Worm (Caenorhabditis elegans) whole organism, L4 larva: ENCODE results near the gene pod-1.

Experiments used
- F10B5.3 ChIP-seq: sonication (generic microtip); optimal IDR thresholded peaks from 2 replicates; lab custom pipeline; 2016; ENCODE audit warnings: mild to moderate bottlenecking, missing genetic modification characterization, missing compliant biosample characterization
- F26F4.8 ChIP-seq: fragments of 200-800 bp; sonication (Bioruptor generic); conservative IDR thresholded peaks from 2 replicates; pipeline ENCODE4 v1.3.6; 2022; ENCODE audit warnings: missing genetic modification characterization, missing compliant biosample characterization
- F37D6.2 ChIP-seq: sonication (generic microtip); optimal IDR thresholded peaks from 2 replicates; lab custom pipeline; 2016; ENCODE audit warnings: mild to moderate bottlenecking, missing genetic modification characterization, missing compliant biosample characterization
- F44E2.7 ChIP-seq: fragments of 200-800 bp; sonication (Bioruptor generic); IDR thresholded peaks from 2 replicates; pipeline ENCODE4 v2.1.2; 2022; ENCODE audit warnings: missing genetic modification characterization, missing compliant biosample characterization
- F49E8.2 ChIP-seq: sonication (generic microtip); optimal IDR thresholded peaks from 2 replicates; lab custom pipeline; 2016; ENCODE audit warnings: missing compliant biosample characterization, mild to moderate bottlenecking, missing genetic modification characterization, borderline replicate concordance
- R02D3.7 ChIP-seq: fragments of 150-350 bp; sonication (generic microtip); optimal IDR thresholded peaks from 3 replicates; lab custom pipeline; 2014; ENCODE audit warnings: missing biosample characterization, missing genetic modification characterization
- T20F7.1 ChIP-seq: fragments of 200-800 bp; sonication (Bioruptor generic); optimal IDR thresholded peaks from 2 replicates; lab custom pipeline; 2018; ENCODE audit warnings: mild to moderate bottlenecking, missing genetic modification characterization, missing compliant biosample characterization
- T26A8.4 ChIP-seq: fragments of 200-800 bp; sonication (Bioruptor generic); IDR thresholded peaks from 2 replicates; pipeline ENCODE4 v1.3.6; 2022; ENCODE audit warnings: missing genetic modification characterization, missing compliant biosample characterization
- Y105C5A.15 ChIP-seq: fragments of 200-800 bp; sonication (Bioruptor generic); IDR thresholded peaks from 2 replicates; pipeline ENCODE4 v1.3.6; 2022; ENCODE audit warnings: missing genetic modification characterization, missing compliant biosample characterization
- Y48G9A.11 ChIP-seq: fragments of 200-800 bp; sonication (Bioruptor generic); IDR thresholded peaks from 2 replicates; pipeline ENCODE4 v1.3.6; 2022; ENCODE audit warnings: missing genetic modification reagents, missing genetic modification characterization, missing compliant biosample characterization
- Y75B8A.6 ChIP-seq: fragments of 200-800 bp; sonication (Bioruptor generic); IDR thresholded peaks from 2 replicates; pipeline ENCODE4 v1.3.6; 2022; ENCODE audit warnings: missing genetic modification reagents, missing genetic modification characterization, missing compliant biosample characterization
- ZK546.5 ChIP-seq, 2 experiments: sonication (generic microtip); optimal IDR thresholded peaks; 2 replicates each; lab custom pipeline; 2017; ENCODE audit warnings: missing biosample characterization in 2 of 2, missing genetic modification characterization in 2 of 2
- aha-1 ChIP-seq: fragments of 150-350 bp; peaks from one replicate; lab custom pipeline; 2014; ENCODE audit warnings: missing biosample characterization, missing genetic modification characterization
- aly-2 ChIP-seq: sonication (generic microtip); optimal IDR thresholded peaks from 2 replicates; lab custom pipeline; 2018; ENCODE audit warnings: missing biosample characterization, missing genetic modification characterization
- ama-1 ChIP-seq: fragments of 150-350 bp; optimal IDR thresholded peaks from 2 replicates; lab custom pipeline; 2014; ENCODE audit warnings: inconsistent platforms, mixed read lengths
- arid-1 ChIP-seq: fragments of 200-800 bp; sonication (Bioruptor generic); conservative IDR thresholded peaks from 2 replicates; pipeline ENCODE4 v1.3.6; 2022; ENCODE audit warnings: missing genetic modification reagents, missing genetic modification characterization, missing compliant biosample characterization
- attf-4 ChIP-seq: sonication (generic microtip); optimal IDR thresholded peaks from 3 replicates; lab custom pipeline; 2017; ENCODE audit warnings: missing biosample characterization, missing genetic modification characterization
- ceh-20 ChIP-seq: fragments of 200-800 bp; sonication (Bioruptor generic); IDR thresholded peaks from 2 replicates; pipeline ENCODE4 v1.3.6; 2022; ENCODE audit warnings: missing genetic modification reagents, missing genetic modification characterization, missing compliant biosample characterization
- ceh-32 ChIP-seq: sonication (generic microtip); optimal IDR thresholded peaks from 2 replicates; lab custom pipeline; 2016; ENCODE audit warnings: mild to moderate bottlenecking, missing genetic modification characterization, missing compliant biosample characterization; ENCODE audit not compliant: poor library complexity
- ceh-82 ChIP-seq: sonication (generic microtip); optimal IDR thresholded peaks from 2 replicates; lab custom pipeline; 2017; ENCODE audit warnings: missing biosample characterization, missing genetic modification characterization
- daf-19 ChIP-seq: fragments of 200-800 bp; sonication (Bioruptor generic); conservative IDR thresholded peaks from 2 replicates; pipeline ENCODE4 v1.3.6; 2022; ENCODE audit warnings: missing genetic modification characterization, missing compliant biosample characterization
- daf-8 ChIP-seq: fragments of 200-800 bp; sonication (Bioruptor generic); IDR thresholded peaks from 2 replicates; pipeline ENCODE4 v1.3.6; 2022; ENCODE audit warnings: missing genetic modification characterization, missing compliant biosample characterization
- dmd-6 ChIP-seq: fragments of 200-800 bp; sonication (Bioruptor generic); IDR thresholded peaks from 2 replicates; pipeline ENCODE4 v1.3.6; 2022; ENCODE audit warnings: missing genetic modification reagents, missing genetic modification characterization, missing compliant biosample characterization
- dmd-8 ChIP-seq: fragments of 200-800 bp; sonication (Bioruptor generic); IDR thresholded peaks from 2 replicates; pipeline ENCODE4 v1.3.6; 2022; ENCODE audit warnings: missing genetic modification characterization, missing compliant biosample characterization
- dpl-1 ChIP-seq: fragments of 150-350 bp; optimal IDR thresholded peaks from 2 replicates; lab custom pipeline; 2014; ENCODE audit warnings: missing biosample characterization, missing genetic modification reagents, missing genetic modification characterization
- duxl-1 ChIP-seq: sonication (generic microtip); optimal IDR thresholded peaks from 2 replicates; lab custom pipeline; 2016; ENCODE audit warnings: mild to moderate bottlenecking, missing genetic modification characterization, moderate library complexity, missing compliant biosample characterization; ENCODE audit not compliant: poor library complexity
- egl-27 ChIP-seq: sonication (generic microtip); optimal IDR thresholded peaks from 3 replicates; lab custom pipeline; 2017; ENCODE audit warnings: missing biosample characterization, missing genetic modification reagents, missing genetic modification characterization
- hif-1 ChIP-seq, 2 experiments: sonication (generic microtip); optimal IDR thresholded peaks; 2 replicates each; lab custom pipeline; 2016 to 2017; ENCODE audit warnings: missing compliant biosample characterization in 2 of 2, missing genetic modification characterization in 2 of 2, missing genetic modification reagents in 2 of 2, missing genotype in 2 of 2, mild to moderate bottlenecking in 1 of 2
- lim-7 ChIP-seq: fragments of 200-800 bp; sonication (Bioruptor generic); IDR thresholded peaks from 2 replicates; pipeline ENCODE4 v1.3.6; 2022; ENCODE audit warnings: missing genetic modification characterization, missing compliant biosample characterization
- lin-1 ChIP-seq: fragments of 200-800 bp; sonication (Bioruptor generic); IDR thresholded peaks from 2 replicates; pipeline ENCODE4 v1.3.6; 2022; ENCODE audit warnings: missing genetic modification reagents, missing genetic modification characterization, missing compliant biosample characterization
- madf-5 ChIP-seq, 2 experiments: fragments of 200-800 bp; sonication (Bioruptor generic); IDR thresholded peaks; 2 replicates each; pipeline ENCODE4 v1.3.6; 2022; ENCODE audit warnings: missing compliant biosample characterization in 2 of 2, missing genetic modification characterization in 2 of 2
- mep-1 ChIP-seq: fragments of 150-350 bp; sonication (generic microtip); optimal IDR thresholded peaks from 3 replicates; lab custom pipeline; 2014; ENCODE audit warnings: missing biosample characterization, missing genetic modification characterization
- mxl-3 ChIP-seq: fragments of 200-800 bp; sonication (Bioruptor generic); optimal IDR thresholded peaks from 2 replicates; lab custom pipeline; 2018; ENCODE audit warnings: mild to moderate bottlenecking, missing genetic modification characterization, missing compliant biosample characterization
- nhr-111 ChIP-seq: fragments of 200-800 bp; sonication (Bioruptor generic); optimal IDR thresholded peaks from 2 replicates; lab custom pipeline; 2018; ENCODE audit warnings: mild to moderate bottlenecking, missing genetic modification characterization, missing compliant biosample characterization
- nhr-28 ChIP-seq: fragments of 150-350 bp; optimal IDR thresholded peaks from 2 replicates; lab custom pipeline; 2014; ENCODE audit warnings: missing biosample characterization, missing genetic modification characterization
- nhr-48 ChIP-seq: sonication (generic microtip); optimal IDR thresholded peaks from 2 replicates; lab custom pipeline; 2016; ENCODE audit warnings: mild to moderate bottlenecking, missing genetic modification characterization, missing compliant biosample characterization
- nhr-77 ChIP-seq: fragments of 150-350 bp; optimal IDR thresholded peaks from 2 replicates; lab custom pipeline; 2014; ENCODE audit warnings: missing biosample characterization, missing genetic modification characterization
- php-3 ChIP-seq: fragments of 200-800 bp; sonication (Bioruptor generic); IDR thresholded peaks from 2 replicates; pipeline ENCODE4 v1.3.6; 2022; ENCODE audit warnings: missing genetic modification reagents, missing genetic modification characterization, missing compliant biosample characterization
- rbr-2 ChIP-seq: sonication (generic microtip); optimal IDR thresholded peaks from 2 replicates; lab custom pipeline; 2016; ENCODE audit warnings: missing genotype, missing genetic modification characterization, missing compliant biosample characterization
- sdz-12 ChIP-seq: fragments of 200-800 bp; sonication (Bioruptor generic); optimal IDR thresholded peaks from 2 replicates; lab custom pipeline; 2018; ENCODE audit warnings: mild to moderate bottlenecking, missing genetic modification characterization, missing compliant biosample characterization
- set-16 ChIP-seq: fragments of 200-800 bp; sonication (Bioruptor generic); IDR thresholded peaks from 2 replicates; pipeline ENCODE4 v1.3.6; 2022; ENCODE audit warnings: missing genetic modification reagents, missing genetic modification characterization, missing compliant biosample characterization
- skn-1 ChIP-seq: fragments of 150-350 bp; optimal IDR thresholded peaks from 2 replicates; lab custom pipeline; 2014; ENCODE audit warnings: missing biosample characterization, missing genetic modification characterization
- snpc-1.2 ChIP-seq: fragments of 200-800 bp; sonication (Bioruptor generic); IDR thresholded peaks from 2 replicates; pipeline ENCODE4 v1.3.6; 2022; ENCODE audit warnings: missing genetic modification reagents, missing genetic modification characterization, missing compliant biosample characterization
- snpc-4 ChIP-seq: fragments of 150-350 bp; optimal IDR thresholded peaks from 2 replicates; lab custom pipeline; 2014; ENCODE audit warnings: missing biosample characterization, missing genetic modification characterization
- spr-3 ChIP-seq: fragments of 200-800 bp; sonication (Bioruptor generic); optimal IDR thresholded peaks from 2 replicates; lab custom pipeline; 2018; ENCODE audit warnings: mild to moderate bottlenecking, missing genetic modification characterization, missing compliant biosample characterization
- unc-39 ChIP-seq: sonication (generic microtip); optimal IDR thresholded peaks from 2 replicates; lab custom pipeline; 2017; ENCODE audit warnings: missing biosample characterization, missing genetic modification characterization
- unc-62 ChIP-seq, 3 experiments: fragments of 150-350 bp in 1 of 3; sonication (generic microtip); optimal IDR thresholded peaks in 2 of 3; peaks in 1 of 3; 1 replicate in 1 of 3; 2 replicates in 2 of 3; lab custom pipeline; 2014 to 2017; ENCODE audit warnings: missing biosample characterization in 3 of 3, missing genetic modification characterization in 3 of 3, missing genetic modification reagents in 3 of 3, missing genotype in 1 of 3
- vab-7 ChIP-seq: fragments of 200-800 bp; sonication (Bioruptor generic); IDR thresholded peaks from 2 replicates; pipeline ENCODE4 v1.3.6; 2022; ENCODE audit warnings: missing genetic modification reagents, missing genetic modification characterization, missing compliant biosample characterization
- zfp-2 ChIP-seq: sonication (generic microtip); optimal IDR thresholded peaks from 2 replicates; lab custom pipeline; 2016; ENCODE audit warnings: mild to moderate bottlenecking, missing genetic modification characterization, missing compliant biosample characterization

Gene pod-1

ce11 chrIII:13544593-13544992, 20.7 kb upstream of the pod-1 start (continued):
- no peak for TF ChIP-seq snpc-1.2
- peak in 1 of 2 experiments; percentile 98 for TF ChIP-seq unc-62 (GFP tag; optimal IDR thresholded peaks at IDR 0.05 in 1 of 2; lab: Kevin White, UChicago)
- TF ChIP-seq unc-62 (tag; optimal IDR thresholded peaks at IDR 0.05; lab: Kevin White, UChicago) = no peak
- no peak for TF ChIP-seq daf-8 (GFP tag; lab: Robert Waterston, UW)
- TF ChIP-seq ceh-82 (tag; lab: Kevin White, UChicago) = no peak

ce11 chrIII:13543434-13543833, 19.5 kb upstream of the pod-1 start, which contains the start of gene acs-5:
Gene acs-5, minus strand, starts transcription at chrIII:13543534.
- TF ChIP-seq spr-3 (no peak), mxl-3 (GFP tag; lab: Kevin White, UChicago) (no peak), snpc-4 (tag; lab: Kevin White, UChicago) (no peak), ceh-20 (GFP tag; lab: Robert Waterston, UW) (no peak), F49E8.2 (tag; lab: Kevin White, UChicago) (no peak), daf-19 (GFP tag; lab: Robert Waterston, UW) (no peak), T26A8.4 (GFP tag; lab: Robert Waterston, UW) (no peak), lin-1 (no peak), ama-1 (lab: Kevin White, UChicago) (no peak), php-3 (GFP tag; lab: Robert Waterston, UW) (no peak), F10B5.3 (tag; lab: Kevin White, UChicago) (no peak), rbr-2 (tag; lab: Kevin White, UChicago) (no peak), nhr-28 (tag; lab: Kevin White, UChicago) (no peak), dmd-6 (GFP tag; lab: Robert Waterston, UW) (no peak), Y75B8A.6 (no peak), nhr-77 (tag; lab: Kevin White, UChicago) (no peak), nhr-48 (no peak), lim-7 (GFP tag; lab: Robert Waterston, UW) (no peak)

ce11 chrIII:13542458-13542857, 18.5 kb upstream of the pod-1 start:
- no peak for TF ChIP-seq Y48G9A.11 (GFP tag; lab: Robert Waterston, UW)
- peak; percentile 17 for TF ChIP-seq nhr-48
- no peak; the same call in 1 of the 2 replicates for TF ChIP-seq ceh-20 (GFP tag; lab: Robert Waterston, UW)
- TF ChIP-seq arid-1 = no peak
- no peak for TF ChIP-seq F44E2.7 (GFP tag; lab: Robert Waterston, UW)
- TF ChIP-seq dpl-1 (GFP tag; lab: Kevin White, UChicago) = no peak
- TF ChIP-seq dmd-8 = no peak
- no peak for TF ChIP-seq snpc-4 (tag; lab: Kevin White, UChicago)
- no peak for TF ChIP-seq sdz-12 (GFP tag; lab: Kevin White, UChicago)
- no peak for TF ChIP-seq ceh-32 (tag; lab: Kevin White, UChicago)
- TF ChIP-seq daf-19 (GFP tag; lab: Robert Waterston, UW) = no peak
- TF ChIP-seq vab-7 (GFP tag; lab: Robert Waterston, UW) = no peak
- no peak for TF ChIP-seq aha-1 (tag; lab: Kevin White, UChicago)
- no peak for TF ChIP-seq T20F7.1 (GFP tag; lab: Kevin White, UChicago)
- TF ChIP-seq spr-3 = no peak
- TF ChIP-seq unc-39 (tag; lab: Kevin White, UChicago) = no peak
- TF ChIP-seq skn-1 = no peak
- TF ChIP-seq attf-4 (tag; lab: Kevin White, UChicago) = no peak
- TF ChIP-seq R02D3.7 = no peak
- no peak for TF ChIP-seq set-16 (GFP tag; lab: Robert Waterston, UW)
- TF ChIP-seq hif-1 (tag; optimal IDR thresholded peaks at IDR 0.05; lab: Kevin White, UChicago) = no peak
- no peak for TF ChIP-seq madf-5 (GFP tag; IDR thresholded peaks at IDR 0.05; lab: Robert Waterston, UW)
- TF ChIP-seq zfp-2 = no peak
- TF ChIP-seq F37D6.2 (tag; lab: Kevin White, UChicago) = no peak
- no peak for TF ChIP-seq ZK546.5 (tag; optimal IDR thresholded peaks at IDR 0.05; lab: Kevin White, UChicago)
- no peak for TF ChIP-seq daf-8 (GFP tag; lab: Robert Waterston, UW)
- TF ChIP-seq F26F4.8 (GFP tag; lab: Robert Waterston, UW) = no peak
- no peak for TF ChIP-seq Y105C5A.15 (GFP tag; lab: Robert Waterston, UW)
- TF ChIP-seq aly-2 = no peak
- TF ChIP-seq nhr-111 (GFP tag; lab: Kevin White, UChicago) = no peak
- TF ChIP-seq duxl-1 (tag; lab: Kevin White, UChicago) = no peak
- TF ChIP-seq egl-27 (tag; lab: Kevin White, UChicago) = no peak
- peak; percentile 26 for TF ChIP-seq mep-1 (tag; lab: Kevin White, UChicago)
